Worm (Caenorhabditis elegans) whole organism, L2 larva: ENCODE data around the gene T04A8.13.

ENCODE experiments used
- C34F6.9 ChIP-seq: fragments of 150-350 bp; optimal IDR thresholded peaks from 2 replicates; lab custom pipeline; 2014; ENCODE audit warnings: missing biosample characterization, missing genetic modification characterization
- F13H6.1 ChIP-seq: sonication (generic microtip); optimal IDR thresholded peaks from 2 replicates; lab custom pipeline; 2016; ENCODE audit warnings: missing genetic modification characterization, missing compliant biosample characterization
- R02D3.7 ChIP-seq: fragments of 150-350 bp; optimal IDR thresholded peaks from 2 replicates; lab custom pipeline; 2014; ENCODE audit warnings: missing biosample characterization, missing genetic modification characterization
- Y55F3AM.14 ChIP-seq: fragments of 200-800 bp; sonication (Bioruptor generic); optimal IDR thresholded peaks from 2 replicates; lab custom pipeline; 2018; ENCODE audit warnings: mild to moderate bottlenecking, missing genetic modification characterization, missing compliant biosample characterization
- ZK546.5 ChIP-seq: sonication (generic microtip); optimal IDR thresholded peaks from 2 replicates; lab custom pipeline; 2017; ENCODE audit warnings: missing biosample characterization, missing genetic modification characterization
- alr-1 ChIP-seq: fragments of 150-350 bp; optimal IDR thresholded peaks from 2 replicates; lab custom pipeline; 2014; ENCODE audit warnings: missing biosample characterization, missing genetic modification characterization
- aly-2 ChIP-seq: fragments of 150-350 bp; optimal IDR thresholded peaks from 2 replicates; lab custom pipeline; 2014; ENCODE audit warnings: missing biosample characterization, missing genetic modification characterization
- ama-1 ChIP-seq: fragments of 150-350 bp; optimal IDR thresholded peaks from 2 replicates; lab custom pipeline; 2018; ENCODE audit warnings: inconsistent platforms
- blmp-1 ChIP-seq: sonication (generic microtip); optimal IDR thresholded peaks from 2 replicates; lab custom pipeline; 2017; ENCODE audit warnings: missing genetic modification characterization, mild to moderate bottlenecking, missing compliant biosample characterization, antibody characterized with exemption, moderate library complexity; ENCODE audit not compliant: insufficient read depth
- ceh-16 ChIP-seq: fragments of 150-350 bp; optimal IDR thresholded peaks from 2 replicates; lab custom pipeline; 2014; ENCODE audit warnings: missing biosample characterization, missing genetic modification characterization
- ceh-82 ChIP-seq: fragments of 150-350 bp; optimal IDR thresholded peaks from 2 replicates; lab custom pipeline; 2014; ENCODE audit warnings: missing biosample characterization, missing genetic modification characterization
- crh-2 ChIP-seq: sonication (generic microtip); optimal IDR thresholded peaks from 2 replicates; lab custom pipeline; 2017; ENCODE audit warnings: missing biosample characterization, missing genetic modification characterization
- dmd-4 ChIP-seq: sonication (generic microtip); optimal IDR thresholded peaks from 2 replicates; lab custom pipeline; 2017; ENCODE audit warnings: missing biosample characterization, missing genetic modification characterization
- egl-27 ChIP-seq: sonication (generic microtip); optimal IDR thresholded peaks from 3 replicates; lab custom pipeline; 2017; ENCODE audit warnings: missing biosample characterization, missing genetic modification reagents, missing genetic modification characterization
- elt-1 ChIP-seq: fragments of 150-350 bp; optimal IDR thresholded peaks from 2 replicates; lab custom pipeline; 2014; ENCODE audit warnings: missing biosample characterization, missing genetic modification characterization
- elt-3 ChIP-seq: sonication (generic microtip); optimal IDR thresholded peaks from 2 replicates; lab custom pipeline; 2017; ENCODE audit warnings: missing biosample characterization, missing genetic modification characterization
- fos-1 ChIP-seq: fragments of 150-350 bp; optimal IDR thresholded peaks from 2 replicates; lab custom pipeline; 2014; ENCODE audit warnings: missing biosample characterization, missing genetic modification characterization
- gmeb-1 ChIP-seq: fragments of 150-350 bp; optimal IDR thresholded peaks from 2 replicates; lab custom pipeline; 2014; ENCODE audit warnings: missing biosample characterization, missing genetic modification characterization
- lin-11 ChIP-seq: fragments of 150-350 bp; sonication (generic microtip); optimal IDR thresholded peaks from 2 replicates; lab custom pipeline; 2014; ENCODE audit warnings: missing biosample characterization, missing genetic modification characterization, inconsistent platforms, mixed read lengths
- lin-13 ChIP-seq: fragments of 150-350 bp; optimal IDR thresholded peaks from 2 replicates; lab custom pipeline; 2014; ENCODE audit warnings: missing biosample characterization, missing genetic modification reagents, missing genetic modification characterization
- lin-39 ChIP-seq: fragments of 150-350 bp; optimal IDR thresholded peaks from 2 replicates; lab custom pipeline; 2014; ENCODE audit warnings: missing biosample characterization, missing genetic modification reagents, missing genetic modification characterization
- lsy-2 ChIP-seq, 2 experiments: fragments of 150-350 bp in 1 of 2; sonication (generic microtip) in 1 of 2; optimal IDR thresholded peaks; 2 replicates each; lab custom pipeline; 2014 to 2017; ENCODE audit warnings: missing biosample characterization in 2 of 2, missing genetic modification characterization in 2 of 2
- mab-5 ChIP-seq: fragments of 150-350 bp; optimal IDR thresholded peaks from 2 replicates; lab custom pipeline; 2014; ENCODE audit warnings: missing biosample characterization, missing genetic modification characterization
- mbf-1 ChIP-seq: sonication (generic microtip); optimal IDR thresholded peaks from 2 replicates; lab custom pipeline; 2017; ENCODE audit warnings: missing biosample characterization, missing genetic modification characterization
- mdl-1 ChIP-seq, 2 experiments: fragments of 150-350 bp in 1 of 2; sonication (generic microtip) in 1 of 2; optimal IDR thresholded peaks; 2 replicates each; lab custom pipeline; 2017; ENCODE audit warnings: missing biosample characterization in 2 of 2, missing genetic modification characterization in 2 of 2
- nhr-10 ChIP-seq: sonication (generic microtip); optimal IDR thresholded peaks from 2 replicates; lab custom pipeline; 2017; ENCODE audit warnings: missing biosample characterization, missing genetic modification characterization
- nhr-11 ChIP-seq: fragments of 150-350 bp; optimal IDR thresholded peaks from 2 replicates; lab custom pipeline; 2014; ENCODE audit warnings: missing biosample characterization, missing genetic modification characterization
- nhr-12 ChIP-seq: fragments of 150-350 bp; optimal IDR thresholded peaks from 2 replicates; lab custom pipeline; 2014; ENCODE audit warnings: missing biosample characterization, missing genetic modification characterization
- nhr-129 ChIP-seq: fragments of 150-350 bp; optimal IDR thresholded peaks from 2 replicates; lab custom pipeline; 2014; ENCODE audit warnings: missing biosample characterization, missing genetic modification characterization
- nhr-21 ChIP-seq: fragments of 150-350 bp; optimal IDR thresholded peaks from 2 replicates; lab custom pipeline; 2014; ENCODE audit warnings: missing biosample characterization, missing genetic modification characterization
- nhr-23 ChIP-seq: fragments of 150-350 bp; optimal IDR thresholded peaks from 2 replicates; lab custom pipeline; 2014; ENCODE audit warnings: missing biosample characterization, missing genetic modification reagents, missing genetic modification characterization
- nhr-237 ChIP-seq: fragments of 150-350 bp; optimal IDR thresholded peaks from 2 replicates; lab custom pipeline; 2014; ENCODE audit warnings: missing biosample characterization, missing genetic modification characterization
- nhr-25 ChIP-seq: fragments of 150-350 bp; sonication (generic microtip); optimal IDR thresholded peaks from 3 replicates; lab custom pipeline; 2014; ENCODE audit warnings: missing biosample characterization, missing genetic modification characterization
- nhr-6 ChIP-seq: fragments of 150-350 bp; optimal IDR thresholded peaks from 2 replicates; lab custom pipeline; 2014; ENCODE audit warnings: missing biosample characterization, missing genetic modification characterization
- nhr-77 ChIP-seq: fragments of 150-350 bp; optimal IDR thresholded peaks from 2 replicates; lab custom pipeline; 2014; ENCODE audit warnings: missing biosample characterization, missing genetic modification characterization
- peb-1 ChIP-seq: fragments of 150-350 bp; optimal IDR thresholded peaks from 2 replicates; lab custom pipeline; 2014; ENCODE audit warnings: missing biosample characterization, missing genetic modification characterization
- sem-4 ChIP-seq: fragments of 150-350 bp; optimal IDR thresholded peaks from 2 replicates; lab custom pipeline; 2014; ENCODE audit warnings: missing biosample characterization, missing genetic modification reagents, missing genetic modification characterization
- skn-1 ChIP-seq: sonication (generic microtip); optimal IDR thresholded peaks from 2 replicates; lab custom pipeline; 2017; ENCODE audit warnings: missing biosample characterization, missing genetic modification characterization
- sma-3 ChIP-seq: sonication (generic microtip); optimal IDR thresholded peaks from 2 replicates; lab custom pipeline; 2016; ENCODE audit warnings: missing genetic modification reagents, missing genetic modification characterization, missing compliant biosample characterization
- sma-9 ChIP-seq, 2 experiments: fragments of 150-350 bp in 1 of 2; sonication (generic microtip) in 1 of 2; optimal IDR thresholded peaks; 2 replicates each; lab custom pipeline; 2014 to 2016; ENCODE audit warnings: missing genetic modification characterization in 2 of 2, mild to moderate bottlenecking in 1 of 2, missing biosample characterization in 1 of 2, missing compliant biosample characterization in 1 of 2, missing genetic modification reagents in 1 of 2, moderate library complexity in 1 of 2
- snpc-4 ChIP-seq: fragments of 150-350 bp; optimal IDR thresholded peaks from 2 replicates; lab custom pipeline; 2014; ENCODE audit warnings: missing biosample characterization, missing genetic modification characterization
- unc-39 ChIP-seq: fragments of 150-350 bp; optimal IDR thresholded peaks from 2 replicates; lab custom pipeline; 2014; ENCODE audit warnings: missing biosample characterization, missing genetic modification characterization
- unc-55 ChIP-seq: fragments of 150-350 bp; sonication (generic microtip); optimal IDR thresholded peaks from 3 replicates; lab custom pipeline; 2014; ENCODE audit warnings: missing biosample characterization, missing genetic modification reagents, missing genetic modification characterization
- unc-62 ChIP-seq: fragments of 150-350 bp; optimal IDR thresholded peaks from 2 replicates; lab custom pipeline; 2014; ENCODE audit warnings: missing biosample characterization, missing genetic modification reagents, missing genetic modification characterization
- zag-1 ChIP-seq: fragments of 150-350 bp; optimal IDR thresholded peaks from 2 replicates; lab custom pipeline; 2014; ENCODE audit warnings: missing biosample characterization, missing genetic modification characterization
- ztf-1 ChIP-seq: fragments of 200-800 bp; sonication (Bioruptor generic); conservative IDR thresholded peaks from 2 replicates; pipeline ENCODE4 v1.3.6; 2022; ENCODE audit warnings: missing genetic modification characterization, missing compliant biosample characterization
- ztf-11 ChIP-seq: sonication (generic microtip); optimal IDR thresholded peaks from 2 replicates; lab custom pipeline; 2017; ENCODE audit warnings: missing biosample characterization, missing genetic modification characterization
- ztf-4 ChIP-seq: fragments of 150-350 bp; optimal IDR thresholded peaks from 2 replicates; lab custom pipeline; 2014; ENCODE audit warnings: missing biosample characterization, missing genetic modification characterization

Gene T04A8.13

ce11 chrIII:4754001-4754561, 47.3 kb downstream of the T04A8.13 start, which contains the start of the genes rps-0 and rbg-3 (continued):
- TF ChIP-seq lin-13 (GFP tag; lab: Kevin White, UChicago) (peak; percentile 94), lsy-2 (tag; optimal IDR thresholded peaks at IDR 0.05; lab: Kevin White, UChicago) (peak; percentile 91 to 98), lin-39 (tag; lab: Kevin White, UChicago) (no peak), mdl-1 (tag; optimal IDR thresholded peaks at IDR 0.05; lab: Kevin White, UChicago) (peak in 1 of 2 experiments; percentile 45), ama-1 (lab: Kevin White, UChicago) (peak; percentile 64), skn-1 (tag; lab: Kevin White, UChicago) (peak; percentile 79), ztf-1 (GFP tag; lab: Robert Waterston, UW) (no peak), gmeb-1 (tag; lab: Kevin White, UChicago) (peak; percentile 93), ztf-11 (tag; lab: Kevin White, UChicago) (no peak), elt-3 (no peak), ceh-16 (tag; lab: Kevin White, UChicago) (peak; percentile 68), sma-9 (GFP tag; optimal IDR thresholded peaks at IDR 0.05; lab: Kevin White, UChicago) (peak; percentile 89), sma-9 (tag; optimal IDR thresholded peaks at IDR 0.05; lab: Kevin White, UChicago) (no peak), nhr-12 (no peak), nhr-23 (tag; lab: Kevin White, UChicago) (no peak)
- TF ChIP-seq, all 48 proteins: peak for 31

- TF ChIP-seq nhr-23 (tag; lab: Kevin White, UChicago) (no peak), sma-3 (GFP tag; lab: Kevin White, UChicago) (peak; percentile 97), fos-1 (tag; lab: Kevin White, UChicago) (peak; percentile 88), egl-27 (peak; percentile 84), nhr-12 (no peak), blmp-1 (tag; lab: Kevin White, UChicago) (peak; percentile 36), lin-11 (tag; lab: Kevin White, UChicago) (peak; percentile 90), ama-1 (lab: Kevin White, UChicago) (no peak), ceh-82 (peak; percentile 88), elt-1 (tag; lab: Kevin White, UChicago) (no peak), elt-3 (no peak), aly-2 (no peak), alr-1 (tag; lab: Kevin White, UChicago) (no peak), mdl-1 (tag; optimal IDR thresholded peaks at IDR 0.05; lab: Kevin White, UChicago) (peak in 1 of 2 experiments; percentile 71), R02D3.7 (tag; lab: Kevin White, UChicago) (peak; percentile 88), nhr-129 (tag; lab: Kevin White, UChicago) (peak; percentile 94), C34F6.9 (tag; lab: Kevin White, UChicago) (peak; percentile 98), unc-62 (peak; percentile 42), gmeb-1 (tag; lab: Kevin White, UChicago) (peak; percentile 100), zag-1 (tag; lab: Kevin White, UChicago) (peak; percentile 87), peb-1 (tag; lab: Kevin White, UChicago) (no peak), skn-1 (tag; lab: Kevin White, UChicago) (no peak), nhr-237 (tag; lab: Kevin White, UChicago) (peak; percentile 72), lsy-2 (tag; optimal IDR thresholded peaks at IDR 0.05; lab: Kevin White, UChicago) (peak; percentile 95 to 97), lin-39 (tag; lab: Kevin White, UChicago) (no peak), F13H6.1 (tag; lab: Kevin White, UChicago) (peak; percentile 93), dmd-4 (tag; lab: Kevin White, UChicago) (no peak), ztf-11 (tag; lab: Kevin White, UChicago) (peak; percentile 42), nhr-10 (tag; lab: Kevin White, UChicago) (peak; percentile 76), sem-4 (tag; lab: Kevin White, UChicago) (peak; percentile 81), unc-39 (tag; lab: Kevin White, UChicago) (no peak), ceh-16 (tag; lab: Kevin White, UChicago) (peak; percentile 89), mbf-1 (tag; lab: Kevin White, UChicago) (no peak), snpc-4 (tag; lab: Kevin White, UChicago) (peak; percentile 83), crh-2 (tag; lab: Kevin White, UChicago) (peak; percentile 95), nhr-77 (tag; lab: Kevin White, UChicago) (peak; percentile 66), Y55F3AM.14 (GFP tag; lab: Kevin White, UChicago) (peak; percentile 81), lin-13 (GFP tag; lab: Kevin White, UChicago) (peak; percentile 96), unc-55 (GFP tag; lab: Kevin White, UChicago) (peak; percentile 98), nhr-11 (tag; lab: Kevin White, UChicago) (no peak), ztf-1 (GFP tag; lab: Robert Waterston, UW) (no peak), nhr-6 (tag; lab: Kevin White, UChicago) (peak; percentile 74), nhr-21 (peak; percentile 95), nhr-25 (tag; lab: Kevin White, UChicago) (peak; percentile 95), ztf-4 (peak; percentile 91), mab-5 (tag; lab: Kevin White, UChicago) (peak; percentile 91), sma-9 (GFP tag; optimal IDR thresholded peaks at IDR 0.05; lab: Kevin White, UChicago) (peak; percentile 96), sma-9 (tag; optimal IDR thresholded peaks at IDR 0.05; lab: Kevin White, UChicago) (no peak), ZK546.5 (tag; lab: Kevin White, UChicago) (peak; percentile 76)
- TF ChIP-seq, all 48 proteins: peak for 33
These were observed 50.2 kb downstream of the T04A8.13 start, which contains the start of gene fbxl-2 for ce11 chrIII:4756983-4757382. Gene fbxl-2 (plus strand): TSS chrIII:4757260.
